Worm (Caenorhabditis elegans): Measurements from ENCODE around the gene Y57G7A.3.

Y57G7A.3 gene

ce11 chrII:1237845-1238244, 47.7 kb upstream of the Y57G7A.3 start (continued):
- TF ChIP-seq mdt-29 (GFP tag; IDR thresholded peaks at IDR 0.05) (no peak), Y48G9A.11 (GFP tag; IDR thresholded peaks at IDR 0.05) (no peak), egl-27 (tag; optimal IDR thresholded peaks at IDR 0.05) (no peak), set-16 (GFP tag; IDR thresholded peaks at IDR 0.05) (peak; percentile 100), zag-1 (tag; optimal IDR thresholded peaks at IDR 0.05) (no peak), lim-7 (GFP tag; IDR thresholded peaks at IDR 0.05) (no peak), mdl-1 (tag; optimal IDR thresholded peaks at IDR 0.05) (peak; percentile 55 to 72), T26A8.4 (GFP tag; IDR thresholded peaks at IDR 0.05) (no peak; the same call in none of the 2 replicates), F49E8.2 (tag; optimal IDR thresholded peaks at IDR 0.05; ENCODE audit: borderline replicate concordance) (no peak), duxl-1 (tag; optimal IDR thresholded peaks at IDR 0.05; ENCODE audit: poor library complexity) (no peak), hmg-1.1 (GFP tag; IDR thresholded peaks at IDR 0.05) (peak; percentile 76), pqm-1 (tag; optimal IDR thresholded peaks at IDR 0.05) (no peak), dmd-9 (GFP tag; IDR thresholded peaks at IDR 0.05) (no peak), aha-1 (tag) (peak; percentile 61), lin-39 (tag; optimal IDR thresholded peaks at IDR 0.05) (no peak), ceh-62 (tag; optimal IDR thresholded peaks at IDR 0.05) (no peak), nhr-111 (GFP tag; optimal IDR thresholded peaks at IDR 0.05) (no peak), tag-97 (GFP tag; IDR thresholded peaks at IDR 0.05) (no peak), hif-1 (tag; optimal IDR thresholded peaks at IDR 0.05) (peak in 1 of 2 experiments; percentile 64), lsy-2 (tag; optimal IDR thresholded peaks at IDR 0.05) (no peak), daf-19 (GFP tag; conservative IDR thresholded peaks at IDR 0.05) (no peak), lin-15B (tag; optimal IDR thresholded peaks at IDR 0.05) (no peak), nhr-6 (tag; optimal IDR thresholded peaks at IDR 0.05) (no peak), F26F4.8 (GFP tag; conservative IDR thresholded peaks at IDR 0.05) (no peak), zfp-2 (tag; optimal IDR thresholded peaks at IDR 0.05) (no peak), dmd-6 (GFP tag; IDR thresholded peaks at IDR 0.05) (peak; percentile 29; the same call in 1 of the 2 replicates), nhr-10 (tag; optimal IDR thresholded peaks at IDR 0.05) (no peak)

- TF ChIP-seq lsy-2 (tag; optimal IDR thresholded peaks at IDR 0.05) (peak; percentile 19 to 33), hlh-11 (tag; optimal IDR thresholded peaks at IDR 0.05) (peak; percentile 88), dmd-8 (GFP tag; IDR thresholded peaks at IDR 0.05) (no peak), mes-2 (tag; optimal IDR thresholded peaks at IDR 0.05; ENCODE audit: poor library complexity, severe bottlenecking) (peak; percentile 36), F37D6.2 (tag; optimal IDR thresholded peaks at IDR 0.05) (peak; percentile 5), duxl-1 (tag; optimal IDR thresholded peaks at IDR 0.05; ENCODE audit: poor library complexity) (peak; percentile 62), nhr-41 (GFP tag; IDR thresholded peaks at IDR 0.05) (0 out of 2 replicates have a peak, but pooled peaks have one; percentile 18), unc-62 (GFP tag; optimal IDR thresholded peaks at IDR 0.05 in 1 of 2) (peak in 1 of 2 experiments; percentile 1), unc-62 (tag; optimal IDR thresholded peaks at IDR 0.05) (no peak), mxl-3 (GFP tag; optimal IDR thresholded peaks at IDR 0.05) (peak; percentile 51), mdl-1 (tag; optimal IDR thresholded peaks at IDR 0.05) (peak in 1 of 2 experiments; percentile 63), hmg-1.1 (GFP tag; IDR thresholded peaks at IDR 0.05) (peak; percentile 38; the same call in 1 of the 2 replicates), nhr-48 (tag; optimal IDR thresholded peaks at IDR 0.05) (peak; percentile 49), ces-1 (GFP tag; optimal IDR thresholded peaks at IDR 0.05) (no peak), nhr-77 (tag; optimal IDR thresholded peaks at IDR 0.05) (peak; percentile 50), snpc-1.2 (GFP tag; IDR thresholded peaks at IDR 0.05) (peak; percentile 19; the same call in 1 of the 2 replicates), vab-7 (GFP tag; IDR thresholded peaks at IDR 0.05) (0 out of 2 replicates have a peak, but pooled peaks have one; percentile 17), nhr-28 (tag; optimal IDR thresholded peaks at IDR 0.05) (peak; percentile 52), dve-1 (tag; optimal IDR thresholded peaks at IDR 0.05; ENCODE audit: insufficient read depth) (peak; percentile 64), rbr-2 (tag; optimal IDR thresholded peaks at IDR 0.05) (peak; percentile 26), ztf-11 (tag; optimal IDR thresholded peaks at IDR 0.05) (no peak), ctbp-1 (GFP tag; IDR thresholded peaks at IDR 0.05) (no peak), set-16 (GFP tag; IDR thresholded peaks at IDR 0.05) (peak; percentile 77), dmd-9 (GFP tag; IDR thresholded peaks at IDR 0.05) (no peak), nhr-102 (tag; optimal IDR thresholded peaks at IDR 0.05) (peak; percentile 34), T26A8.4 (GFP tag; IDR thresholded peaks at IDR 0.05) (peak; percentile 22; the same call in 1 of the 2 replicates), madf-9 (GFP tag; conservative IDR thresholded peaks at IDR 0.05) (peak; percentile 28; the same call in 1 of the 2 replicates), zfp-3 (GFP tag; conservative IDR thresholded peaks at IDR 0.05) (no peak), aha-1 (tag) (peak; percentile 92), ceh-44 (GFP tag; IDR thresholded peaks at IDR 0.05) (no peak)
These were observed 46.1 kb upstream of the Y57G7A.3 start for ce11 chrII:1239433-1240020.

Measured in whole organism, L4 larva.